Fruit fly (Drosophila melanogaster) whole organism: ENCODE results near the gene dbe.

Experiments
- Dll ChIP-seq: fragments of >200 bp; optimal IDR thresholded peaks from 2 replicates; lab custom pipeline; 2017
- pan ChIP-seq: fragments of >200 bp; optimal IDR thresholded peaks from 2 replicates; lab custom pipeline; 2017
- usp ChIP-seq: fragments of >200 bp; optimal IDR thresholded peaks from 2 replicates; lab custom pipeline; 2017; ENCODE audit warnings: missing biosample characterization, missing genetic modification characterization, mixed read lengths

DNA sequence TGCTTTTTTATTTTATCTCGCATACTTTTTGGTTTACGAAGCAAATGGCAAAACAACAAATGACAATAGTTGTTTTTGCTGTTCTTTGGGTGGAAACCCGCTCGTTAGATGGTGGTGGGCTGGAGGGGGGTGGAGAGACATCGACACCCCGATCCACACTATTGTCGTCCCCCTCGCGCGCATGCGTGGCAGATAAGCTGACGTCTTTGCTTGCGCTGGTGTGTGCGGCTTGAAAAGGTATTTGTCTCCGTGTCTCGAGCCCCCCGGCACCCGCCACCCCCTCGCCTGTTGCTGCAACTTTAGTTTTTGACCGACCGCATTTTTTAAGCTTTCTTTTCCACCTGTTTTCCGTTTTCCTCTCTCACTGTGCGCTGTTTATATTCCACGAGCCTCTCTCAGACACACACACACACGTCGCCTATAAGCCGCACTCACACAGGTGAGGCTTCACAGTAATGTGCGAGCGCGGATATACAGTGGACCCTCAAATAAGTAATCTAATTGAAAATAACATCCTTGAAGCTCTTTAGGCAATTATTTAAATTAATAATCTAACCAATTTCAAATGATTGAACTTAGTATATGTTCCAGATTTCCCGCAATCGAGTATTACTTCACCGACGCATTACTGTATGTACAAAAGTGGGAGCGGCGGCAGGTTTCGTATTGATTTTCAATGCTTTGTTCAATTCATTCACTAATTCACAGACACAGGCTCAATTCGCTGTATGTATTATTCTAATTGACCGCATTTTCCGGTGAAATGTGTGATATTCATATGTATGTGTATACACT is 2.5 kb downstream of the dbe start:
- TF ChIP-seq Dll (lab: Kevin White, UChicago) (no peak), usp (GFP tag; lab: Kevin White, UChicago) (no peak), pan (lab: Kevin White, UChicago) (no peak)
